Worm (Caenorhabditis elegans): ENCODE measurements around the gene mdt-28.

ce11 chrV:15551642-15552041, 23.6 kb downstream of the mdt-28 start:
- no peak for TF ChIP-seq vab-15 (tag; optimal IDR thresholded peaks at IDR 0.05)
- TF ChIP-seq unc-130 (tag; optimal IDR thresholded peaks at IDR 0.05) = no peak

Measured in whole organism, L1 larva.